Worm (Caenorhabditis elegans) whole organism, midembryonic: ENCODE measurements around the gene pck-3.

ENCODE experiments used
- flt-1 ChIP-seq: fragments of 200-800 bp; sonication (Bioruptor generic); IDR thresholded peaks from 2 replicates; pipeline ENCODE4 v1.3.6; 2022; ENCODE audit warnings: missing genetic modification characterization, missing compliant biosample characterization
- ref-1 ChIP-seq: fragments of 200-800 bp; sonication (Bioruptor generic); conservative IDR thresholded peaks from 2 replicates; pipeline ENCODE4 v1.3.6; 2022; ENCODE audit warnings: missing genetic modification reagents, missing genetic modification characterization, missing compliant biosample characterization
- ztf-23 ChIP-seq: fragments of 200-800 bp; sonication (Bioruptor generic); IDR thresholded peaks from 2 replicates; pipeline ENCODE4 v1.3.6; 2022; ENCODE audit warnings: missing genetic modification reagents, missing genetic modification characterization, missing compliant biosample characterization

DNA sequence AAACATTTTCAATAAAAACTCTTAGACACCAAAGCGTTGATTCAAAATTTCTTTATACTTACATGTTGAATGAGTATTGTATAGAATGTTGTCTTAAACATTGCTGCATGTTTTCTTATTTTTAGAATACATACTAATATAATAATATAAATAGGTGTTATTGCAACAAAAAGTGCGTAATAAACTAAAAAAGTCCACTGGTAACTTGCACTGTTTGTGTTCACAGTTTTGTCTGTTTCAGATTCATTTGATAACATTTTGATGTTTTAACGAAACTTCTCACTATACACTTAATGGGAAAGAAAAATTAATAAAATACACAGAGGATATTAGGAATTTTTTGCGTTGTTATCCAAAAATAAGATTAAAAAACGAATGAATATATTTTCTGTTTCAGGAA is 22.6 kb upstream of the pck-3 start, which contains the start of gene srv-19:
- TF ChIP-seq flt-1 (GFP tag; lab: Robert Waterston, UW) (no peak), ztf-23 (GFP tag; lab: Robert Waterston, UW) (no peak), ref-1 (GFP tag; lab: Robert Waterston, UW) (no peak)
